Fruit fly (Drosophila melanogaster) ovary, adult (tissue): Measurements from ENCODE around the gene mthl15.
A peak's percentile ranks its signal among the peaks of the same experiment; 100 is the strongest.

Source experiments
- CG17801 ChIP-seq: fragments of 200-800 bp; optimal IDR thresholded peaks from 2 replicates; lab custom pipeline; 2019; ENCODE audit warnings: missing biosample characterization, mild to moderate bottlenecking, missing genetic modification characterization, moderate library complexity; ENCODE audit not compliant: partially characterized antibody

The mthl15 gene

DNA sequence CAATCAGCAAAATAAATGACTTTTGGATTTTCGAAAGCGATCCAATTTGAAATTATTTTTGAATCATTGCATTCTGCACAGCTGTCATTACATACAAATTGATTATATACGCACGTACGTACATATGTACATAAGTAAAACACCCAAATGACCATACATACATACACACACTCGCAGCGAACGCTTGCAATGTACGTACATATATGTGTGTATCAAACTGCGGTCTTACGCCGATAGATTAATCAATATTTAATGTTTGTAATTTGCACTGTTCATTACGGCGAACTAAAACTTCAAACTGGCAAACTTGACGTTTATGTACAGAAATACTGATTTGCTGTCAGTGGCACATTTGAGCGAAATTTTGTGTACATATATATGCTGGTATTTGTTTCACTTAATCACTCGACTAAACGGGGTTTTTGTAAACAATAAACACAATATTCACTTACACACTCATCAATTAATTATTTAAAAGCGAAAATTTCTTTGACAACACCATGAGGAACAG is 11.8 kb downstream of the mthl15 start:
- TF ChIP-seq CG17801 (GFP tag; lab: Kevin White, UChicago) = no peak

DNA sequence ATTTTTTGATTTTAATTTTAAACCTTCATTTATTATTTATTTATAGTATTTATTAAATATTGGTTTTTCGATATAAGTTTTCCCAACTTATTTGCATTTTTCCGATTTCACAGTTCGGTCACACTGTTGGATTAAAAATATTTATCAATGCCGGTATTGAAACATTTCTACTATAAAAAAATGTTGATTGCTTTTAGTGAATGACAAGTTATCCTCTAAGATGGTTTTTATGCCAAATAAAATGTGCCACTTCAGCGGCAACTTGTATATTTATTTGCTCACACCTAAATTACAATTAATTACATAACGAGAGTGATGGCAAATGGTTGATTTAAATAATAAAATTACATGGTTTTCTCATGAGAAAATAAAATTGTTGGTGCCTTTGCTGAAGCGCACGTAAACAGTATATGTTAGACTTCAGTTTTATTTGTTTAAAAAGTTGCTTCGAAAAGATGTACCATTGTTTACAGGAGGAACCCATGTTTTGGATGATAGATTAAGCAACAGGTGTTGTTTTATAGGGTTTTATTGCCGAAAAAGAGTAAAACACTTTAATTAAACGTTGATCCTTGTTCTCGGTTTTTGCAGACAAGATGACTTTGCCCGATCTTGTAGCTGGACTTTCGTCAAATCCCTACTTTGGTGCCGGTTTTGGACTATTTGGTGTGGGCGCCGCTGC is 15.4 kb downstream of the mthl15 start, which contains the start of gene Bcs1:
TSS of gene Bcs1 (plus strand) at position 108 of the 682 bp plus-strand sequence.
- TF ChIP-seq CG17801 (GFP tag; lab: Kevin White, UChicago) = no peak

DNA sequence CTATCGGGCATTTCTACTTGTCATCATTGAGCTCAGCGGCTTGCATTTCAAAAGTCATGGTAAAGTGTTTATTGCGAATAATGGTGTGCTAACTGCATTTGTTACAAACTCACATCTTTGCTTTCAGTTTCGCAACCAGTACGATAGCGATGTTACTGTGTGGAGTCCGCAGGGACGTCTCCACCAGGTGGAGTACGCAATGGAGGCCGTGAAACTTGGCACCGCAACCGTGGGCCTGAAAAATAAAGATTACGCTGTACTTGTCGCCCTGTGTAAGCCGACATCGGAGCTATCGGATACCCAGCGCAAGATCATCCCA is 16.8 kb downstream of the mthl15 start:
- no peak for TF ChIP-seq CG17801 (GFP tag; lab: Kevin White, UChicago)

DNA sequence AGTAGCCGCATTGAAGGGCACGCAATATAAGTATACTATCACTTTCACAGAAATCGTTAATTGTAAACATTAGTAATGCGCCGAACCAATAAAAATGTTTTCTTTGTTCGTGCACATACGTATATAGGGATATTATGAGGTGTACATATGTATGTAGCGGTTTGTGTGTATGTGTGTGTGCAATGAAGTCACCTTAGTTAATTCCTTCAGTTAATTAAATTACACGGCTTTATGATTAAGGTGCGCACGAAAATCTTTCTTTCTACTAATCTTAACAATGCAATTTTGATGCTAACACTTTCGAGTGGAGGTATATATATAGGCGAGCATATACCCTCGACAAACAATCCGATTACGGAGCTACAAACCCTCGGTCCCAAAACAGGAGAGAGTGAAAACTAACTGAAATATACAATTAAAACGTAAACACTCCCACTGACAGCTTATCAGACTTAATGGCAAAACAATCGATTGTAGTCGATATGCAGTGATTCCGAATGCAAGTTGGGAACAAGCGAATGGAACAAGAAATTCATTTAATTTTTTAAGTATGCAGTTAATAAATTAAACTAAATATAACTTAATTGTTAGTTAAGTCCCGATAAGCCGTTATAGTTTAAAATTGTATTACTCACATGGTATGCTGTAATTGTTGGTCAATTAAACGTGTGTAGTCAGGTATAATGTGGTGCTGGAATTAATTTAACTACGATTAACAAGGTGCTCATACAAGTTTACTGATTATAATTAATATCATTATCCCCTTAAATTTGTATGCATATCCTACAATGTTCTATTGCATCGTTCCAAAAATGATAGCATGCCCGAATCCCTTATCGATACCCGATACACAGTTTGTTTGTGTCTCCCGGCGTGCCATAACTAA is 17.4 kb downstream of the mthl15 start, which contains the start of the genes Npc1a and Prosalpha6:
TSS of gene Npc1a (minus strand) at position 716 of the 886 bp plus-strand sequence.
TSS of gene Prosalpha6 (plus strand) at position 851 of the 886 bp plus-strand sequence.
- TF ChIP-seq CG17801 (GFP tag; lab: Kevin White, UChicago) = no peak

DNA sequence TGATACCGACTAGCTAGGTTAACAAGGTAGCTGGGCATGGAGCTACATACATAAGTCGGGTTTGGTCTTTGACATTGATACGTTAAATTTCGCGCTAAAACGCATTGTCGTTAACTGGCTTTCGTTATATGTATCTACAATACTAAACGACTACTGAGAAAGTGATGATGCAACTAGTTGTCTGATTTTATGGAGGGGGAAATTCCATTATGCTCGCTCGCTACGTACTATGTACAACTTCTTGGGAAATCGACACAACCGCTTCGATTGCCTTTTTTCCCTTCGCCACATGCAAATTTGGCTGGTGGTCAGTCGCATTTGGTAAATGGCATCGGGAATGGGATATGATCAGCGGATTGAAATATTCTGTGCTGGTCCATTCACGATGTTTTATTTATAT is 18.1 kb downstream of the mthl15 start:
- no peak for TF ChIP-seq CG17801 (GFP tag; lab: Kevin White, UChicago)

DNA sequence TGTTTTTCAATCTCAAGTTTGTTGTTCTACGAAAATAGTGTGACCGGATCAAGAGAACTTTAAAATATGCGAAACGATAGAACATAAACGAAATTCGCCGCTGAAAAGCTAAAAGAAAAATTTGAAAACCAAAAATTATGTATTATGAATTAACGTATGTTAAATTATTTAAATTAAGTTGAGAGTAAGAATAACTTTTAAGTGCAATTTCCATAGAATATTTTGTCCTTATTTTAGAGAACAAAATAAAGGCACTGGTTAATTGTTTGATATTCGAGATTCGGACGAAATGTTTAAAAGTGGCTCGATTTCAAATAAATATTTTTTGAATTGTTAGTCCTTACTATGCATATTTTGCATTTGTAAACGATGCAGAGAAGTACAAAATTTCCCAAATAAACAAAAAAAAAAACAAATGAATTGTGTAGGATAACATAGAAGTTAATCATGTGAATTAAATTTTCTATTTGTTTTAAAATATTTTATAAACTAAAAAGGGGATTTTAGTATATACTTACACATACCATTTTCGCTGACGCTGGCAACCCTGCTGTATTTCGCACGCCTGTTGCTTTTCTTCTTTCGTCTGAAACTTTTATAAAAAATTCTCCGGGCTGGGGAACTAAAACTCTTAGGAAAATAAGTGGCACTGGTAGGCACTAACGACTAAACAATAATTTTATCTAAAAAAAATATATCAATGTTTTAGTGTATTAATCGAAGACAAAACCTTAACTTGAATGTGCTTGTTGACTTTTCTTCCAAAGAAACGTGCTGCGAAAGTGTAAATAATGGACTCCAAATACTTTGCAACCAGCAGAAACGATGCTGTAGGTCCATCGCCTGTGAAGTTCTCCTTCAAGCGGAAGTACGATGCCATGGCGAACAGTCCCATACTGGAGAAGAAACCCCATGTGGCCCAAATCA is 27.2 kb downstream of the mthl15 start, which contains the start of the genes CG5727 and ath:
TSS of gene CG5727 (minus strand) at position 51 of the 927 bp plus-strand sequence.
TSS of gene ath (plus strand) at position 513 of the 927 bp plus-strand sequence.
- TF ChIP-seq CG17801 (GFP tag; lab: Kevin White, UChicago) = no peak

DNA sequence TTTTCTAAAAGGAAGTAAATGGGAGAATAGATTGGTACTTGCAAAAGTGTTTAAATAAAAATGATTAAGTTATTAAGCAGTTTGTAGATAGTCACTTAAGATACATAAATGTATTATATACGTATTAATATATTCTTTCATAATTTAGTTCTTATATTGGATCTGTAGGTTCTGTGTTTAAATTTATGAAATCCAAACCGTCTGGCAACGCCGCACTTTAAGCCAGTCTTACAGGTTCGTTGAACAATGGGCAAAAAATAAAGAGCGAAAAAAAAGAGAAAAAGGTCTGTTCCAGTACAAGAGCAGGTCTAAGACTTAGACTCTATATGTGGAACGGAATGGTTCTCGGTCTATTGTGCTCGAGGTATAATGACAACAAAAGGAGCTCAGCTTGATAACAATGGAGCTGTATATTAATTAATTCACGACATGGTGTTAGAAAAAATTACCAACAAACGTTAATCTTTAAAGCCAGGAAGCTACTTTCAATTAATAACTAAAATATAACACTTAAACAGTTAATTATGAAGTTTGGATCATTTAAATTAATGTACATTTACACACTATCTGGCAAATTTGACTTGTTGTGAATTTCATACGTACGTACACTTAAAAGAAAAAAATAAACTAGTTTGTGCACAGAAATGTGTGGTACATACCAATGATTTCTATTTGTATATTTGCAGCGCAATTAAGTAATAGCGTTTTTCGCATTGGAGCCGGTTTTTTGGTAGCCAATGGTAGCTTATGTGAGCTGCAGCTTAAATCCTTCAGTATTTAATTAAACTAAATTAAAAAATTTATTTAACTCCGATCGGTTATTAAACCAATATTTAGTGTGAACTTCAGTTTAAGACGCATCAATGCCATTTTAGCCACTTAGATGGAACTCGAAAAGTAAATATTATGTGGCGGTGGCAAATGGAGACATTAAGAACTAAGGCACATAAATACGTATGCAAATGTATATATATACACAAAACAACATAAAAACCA is 29.0 kb downstream of the mthl15 start, which contains the start of gene CG5731:
TSS of gene CG5731 (minus strand) at position 946 of the 996 bp plus-strand sequence.
- TF ChIP-seq CG17801 (GFP tag; lab: Kevin White, UChicago) = no peak

DNA sequence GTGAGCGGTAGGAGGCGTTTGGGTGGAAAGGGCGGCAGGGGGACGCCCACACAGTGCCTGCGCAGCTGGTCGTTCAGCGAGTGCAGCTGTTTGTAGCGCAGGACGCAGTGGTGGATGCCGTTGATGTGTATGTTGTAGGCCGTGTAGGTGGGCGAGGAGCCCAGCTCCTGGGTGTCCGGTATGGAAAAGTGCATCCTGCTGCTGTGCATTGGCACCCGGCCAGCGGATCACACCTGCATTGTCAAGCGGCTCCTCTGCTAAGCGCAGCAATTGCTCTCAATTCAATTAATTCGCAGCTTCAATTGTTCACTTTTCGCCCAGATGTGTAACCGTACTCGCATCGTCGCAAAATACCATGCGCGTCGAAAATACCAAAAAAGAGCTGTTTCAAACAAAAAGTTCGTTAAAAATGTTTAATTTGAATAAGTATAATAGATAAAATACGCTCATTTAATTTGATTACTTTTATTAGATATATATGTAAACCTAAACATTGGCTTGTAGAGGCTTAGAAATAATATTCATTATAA is 31.4 kb downstream of the mthl15 start, which contains the start of gene Snx17:
TSS of gene Snx17 (minus strand) at position 329 of the 530 bp plus-strand sequence.
- no peak for TF ChIP-seq CG17801 (GFP tag; lab: Kevin White, UChicago)

DNA sequence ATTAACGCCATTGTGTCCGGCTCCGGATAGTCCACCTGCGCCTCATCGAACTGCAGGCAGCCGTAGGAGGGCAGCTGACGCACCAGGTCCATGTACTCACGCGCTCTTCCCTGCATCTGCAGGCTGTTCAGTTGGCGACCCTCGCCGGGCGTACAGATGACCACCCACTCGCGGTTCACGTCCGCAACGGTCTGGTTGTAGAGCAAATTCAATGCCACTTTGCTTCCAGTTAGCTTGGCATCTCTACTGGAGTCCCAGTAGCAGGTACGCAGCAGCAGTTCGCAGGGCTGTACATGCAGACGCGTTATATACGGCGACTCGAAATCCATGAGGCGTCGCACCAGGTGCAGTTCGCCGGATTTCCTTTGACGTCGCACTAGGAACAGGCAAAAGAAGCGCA is 32.2 kb downstream of the mthl15 start:
- no peak for TF ChIP-seq CG17801 (GFP tag; lab: Kevin White, UChicago)

DNA sequence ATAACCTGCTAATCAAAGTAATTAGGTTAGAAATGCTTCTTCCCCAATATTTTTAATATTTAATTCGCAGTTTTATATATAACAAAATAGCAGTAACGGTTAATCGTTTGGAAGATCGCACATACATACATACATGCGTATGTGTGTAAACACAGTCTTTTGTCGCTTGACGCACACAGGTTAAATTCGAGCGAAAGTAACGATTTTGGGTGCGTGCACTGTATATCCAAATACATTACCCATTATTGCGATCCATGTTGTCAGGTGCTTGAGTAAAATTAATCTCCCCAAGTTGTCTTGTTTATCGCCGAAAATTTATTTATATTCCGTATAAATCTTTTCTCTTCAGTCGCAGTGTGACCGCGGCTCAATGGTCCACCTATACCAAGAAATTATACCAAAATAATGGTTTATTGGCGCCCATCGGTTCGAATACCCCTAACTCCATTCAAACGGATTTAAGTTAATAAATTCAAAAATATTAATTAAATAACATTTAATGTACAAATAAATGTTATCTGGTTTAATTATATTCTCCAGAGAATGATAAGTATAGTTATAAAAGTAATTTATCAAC is 34.1 kb downstream of the mthl15 start, which contains the start of gene CG34159:
TSS of gene CG34159 (minus strand) at position 385 of the 577 bp plus-strand sequence.
- no peak for TF ChIP-seq CG17801 (GFP tag; lab: Kevin White, UChicago)

DNA sequence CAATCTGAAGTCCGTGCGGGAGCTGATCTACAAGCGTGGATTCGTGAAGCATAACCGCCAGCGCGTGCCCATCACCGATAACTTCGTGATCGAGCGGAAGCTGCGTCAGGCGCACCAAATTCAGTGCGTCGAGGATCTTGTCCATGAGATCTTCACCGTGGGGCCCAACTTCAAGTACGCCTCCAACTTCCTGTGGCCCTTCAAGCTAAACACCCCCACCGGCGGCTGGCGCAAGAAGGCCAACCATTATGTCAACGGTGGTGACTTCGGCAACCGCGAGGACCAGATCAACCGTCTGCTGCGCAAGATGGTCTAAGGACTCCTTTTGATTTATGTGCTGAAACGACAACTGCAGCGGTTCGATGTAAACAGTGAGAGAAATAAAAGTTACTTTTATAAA is 36.4 kb downstream of the mthl15 start:
- no peak for TF ChIP-seq CG17801 (GFP tag; lab: Kevin White, UChicago)

DNA sequence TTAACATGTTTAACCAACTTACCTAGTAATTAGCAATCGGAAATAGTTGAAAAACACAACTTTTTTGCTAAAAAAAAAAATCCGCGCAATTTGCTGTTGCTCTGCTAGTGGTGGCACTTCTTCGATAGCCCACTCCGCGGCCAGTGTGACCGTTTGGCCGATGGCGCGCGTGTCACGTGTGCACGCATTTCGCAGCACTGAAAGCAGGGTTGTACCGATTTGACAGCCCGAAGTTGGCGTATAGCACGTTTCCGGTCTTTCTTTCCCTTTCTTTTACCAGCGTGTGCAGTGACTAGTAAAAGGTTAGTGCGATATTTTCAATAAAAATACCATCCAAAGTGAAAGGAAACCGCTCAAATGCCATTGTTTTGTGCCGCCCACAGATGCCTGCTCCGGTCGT is 37.3 kb downstream of the mthl15 start, which contains the start of the genes Ripalpha and RpL7:
TSS of gene Ripalpha (minus strand) at position 128 of the 400 bp plus-strand sequence.
TSS of gene RpL7 (plus strand) at position 158 of the 400 bp plus-strand sequence.
- TF ChIP-seq CG17801 (GFP tag; lab: Kevin White, UChicago) = peak; percentile 88
